Worm (Caenorhabditis elegans) whole organism, L4 larva: ENCODE measurements around the gene sre-27.

ENCODE experiments used
- F49E8.2 ChIP-seq: sonication (generic microtip); optimal IDR thresholded peaks from 2 replicates; lab custom pipeline; 2016; ENCODE audit warnings: missing compliant biosample characterization, mild to moderate bottlenecking, missing genetic modification characterization, borderline replicate concordance
- R02D3.7 ChIP-seq: fragments of 150-350 bp; sonication (generic microtip); optimal IDR thresholded peaks from 3 replicates; lab custom pipeline; 2014; ENCODE audit warnings: missing biosample characterization, missing genetic modification characterization
- Y105C5A.15 ChIP-seq: fragments of 200-800 bp; sonication (Bioruptor generic); IDR thresholded peaks from 2 replicates; pipeline ENCODE4 v1.3.6; 2022; ENCODE audit warnings: missing genetic modification characterization, missing compliant biosample characterization
- Y48G9A.11 ChIP-seq: fragments of 200-800 bp; sonication (Bioruptor generic); IDR thresholded peaks from 2 replicates; pipeline ENCODE4 v1.3.6; 2022; ENCODE audit warnings: missing genetic modification reagents, missing genetic modification characterization, missing compliant biosample characterization
- aha-1 ChIP-seq: fragments of 150-350 bp; peaks from one replicate; lab custom pipeline; 2014; ENCODE audit warnings: missing biosample characterization, missing genetic modification characterization
- arid-1 ChIP-seq: fragments of 200-800 bp; sonication (Bioruptor generic); conservative IDR thresholded peaks from 2 replicates; pipeline ENCODE4 v1.3.6; 2022; ENCODE audit warnings: missing genetic modification reagents, missing genetic modification characterization, missing compliant biosample characterization
- attf-4 ChIP-seq: sonication (generic microtip); optimal IDR thresholded peaks from 3 replicates; lab custom pipeline; 2017; ENCODE audit warnings: missing biosample characterization, missing genetic modification characterization
- ceh-28 ChIP-seq: fragments of 150-350 bp; optimal IDR thresholded peaks from 2 replicates; lab custom pipeline; 2014; ENCODE audit warnings: missing biosample characterization, missing genetic modification reagents, missing genetic modification characterization
- ceh-82 ChIP-seq: sonication (generic microtip); optimal IDR thresholded peaks from 2 replicates; lab custom pipeline; 2017; ENCODE audit warnings: missing biosample characterization, missing genetic modification characterization
- daf-16 ChIP-seq, 3 experiments: sonication (generic microtip); optimal IDR thresholded peaks; 2 replicates each; lab custom pipeline; 2016 to 2017; ENCODE audit warnings: missing genetic modification characterization in 3 of 3, missing genetic modification reagents in 3 of 3, mild to moderate bottlenecking in 2 of 3, missing compliant biosample characterization in 2 of 3, missing biosample characterization in 1 of 3, moderate library complexity in 1 of 3
- daf-19 ChIP-seq: fragments of 200-800 bp; sonication (Bioruptor generic); conservative IDR thresholded peaks from 2 replicates; pipeline ENCODE4 v1.3.6; 2022; ENCODE audit warnings: missing genetic modification characterization, missing compliant biosample characterization
- dmd-6 ChIP-seq: fragments of 200-800 bp; sonication (Bioruptor generic); IDR thresholded peaks from 2 replicates; pipeline ENCODE4 v1.3.6; 2022; ENCODE audit warnings: missing genetic modification reagents, missing genetic modification characterization, missing compliant biosample characterization
- dmd-9 ChIP-seq: fragments of 200-800 bp; sonication (Bioruptor generic); IDR thresholded peaks from 2 replicates; pipeline ENCODE4 v1.3.6; 2022; ENCODE audit warnings: missing genetic modification reagents, missing genetic modification characterization, missing compliant biosample characterization
- dpl-1 ChIP-seq: fragments of 150-350 bp; optimal IDR thresholded peaks from 2 replicates; lab custom pipeline; 2014; ENCODE audit warnings: missing biosample characterization, missing genetic modification reagents, missing genetic modification characterization
- egl-43 ChIP-seq: fragments of 200-800 bp; sonication (Bioruptor generic); IDR thresholded peaks from 2 replicates; pipeline ENCODE4 v1.3.6; 2022; ENCODE audit warnings: missing genetic modification reagents, missing genetic modification characterization, missing compliant biosample characterization
- hlh-30 ChIP-seq: sonication (generic microtip); optimal IDR thresholded peaks from 2 replicates; lab custom pipeline; 2017; ENCODE audit warnings: antibody characterized with exemption, mild to moderate bottlenecking, missing genetic modification characterization, missing compliant biosample characterization; ENCODE audit not compliant: insufficient read depth
- hmg-1.1 ChIP-seq: fragments of 200-800 bp; sonication (Bioruptor generic); IDR thresholded peaks from 2 replicates; pipeline ENCODE4 v1.3.6; 2022; ENCODE audit warnings: missing genetic modification reagents, missing genetic modification characterization, missing compliant biosample characterization
- jun-1 ChIP-seq: fragments of 150-350 bp; optimal IDR thresholded peaks from 2 replicates; lab custom pipeline; 2014; ENCODE audit warnings: missing biosample characterization, missing genetic modification reagents, missing genetic modification characterization
- lin-39 ChIP-seq: fragments of 150-350 bp; optimal IDR thresholded peaks from 2 replicates; lab custom pipeline; 2014; ENCODE audit warnings: missing biosample characterization, missing genetic modification reagents, missing genetic modification characterization
- lsy-2 ChIP-seq, 2 experiments: fragments of 150-350 bp in 1 of 2; sonication (generic microtip) in 1 of 2; optimal IDR thresholded peaks; 2 replicates each; lab custom pipeline; 2014 to 2017; ENCODE audit warnings: missing biosample characterization in 2 of 2, missing genetic modification characterization in 2 of 2
- madf-5 ChIP-seq, 2 experiments: fragments of 200-800 bp; sonication (Bioruptor generic); IDR thresholded peaks; 2 replicates each; pipeline ENCODE4 v1.3.6; 2022; ENCODE audit warnings: missing compliant biosample characterization in 2 of 2, missing genetic modification characterization in 2 of 2
- madf-9 ChIP-seq: fragments of 200-800 bp; sonication (Bioruptor generic); conservative IDR thresholded peaks from 2 replicates; pipeline ENCODE4 v1.3.6; 2022; ENCODE audit warnings: missing genetic modification reagents, missing genetic modification characterization, missing compliant biosample characterization
- mdl-1 ChIP-seq, 2 experiments: fragments of 150-350 bp in 1 of 2; sonication (generic microtip) in 1 of 2; optimal IDR thresholded peaks; 2 replicates each; lab custom pipeline; 2014 to 2017; ENCODE audit warnings: missing biosample characterization in 2 of 2, missing genetic modification characterization in 2 of 2
- mep-1 ChIP-seq: fragments of 150-350 bp; sonication (generic microtip); optimal IDR thresholded peaks from 3 replicates; lab custom pipeline; 2014; ENCODE audit warnings: missing biosample characterization, missing genetic modification characterization
- mes-2 ChIP-seq: sonication (generic microtip); optimal IDR thresholded peaks from 2 replicates; lab custom pipeline; 2016; ENCODE audit warnings: missing genotype, mild to moderate bottlenecking, missing genetic modification characterization, missing compliant biosample characterization; ENCODE audit not compliant: poor library complexity, severe bottlenecking
- nhr-11 ChIP-seq: fragments of 150-350 bp; optimal IDR thresholded peaks from 2 replicates; lab custom pipeline; 2014; ENCODE audit warnings: missing biosample characterization, missing genetic modification characterization
- nhr-237 ChIP-seq: sonication (generic microtip); optimal IDR thresholded peaks from 2 replicates; lab custom pipeline; 2017; ENCODE audit warnings: missing biosample characterization, missing genetic modification characterization
- nhr-25 ChIP-seq: sonication (generic microtip); optimal IDR thresholded peaks from 2 replicates; lab custom pipeline; 2017; ENCODE audit warnings: missing genetic modification characterization, mild to moderate bottlenecking, missing compliant biosample characterization, antibody characterized with exemption, moderate library complexity, borderline replicate concordance; ENCODE audit not compliant: insufficient read depth
- nhr-42 ChIP-seq: fragments of 200-800 bp; sonication (Bioruptor generic); IDR thresholded peaks from 2 replicates; pipeline ENCODE4 v1.3.6; 2022; ENCODE audit warnings: missing genetic modification characterization, missing compliant biosample characterization
- nhr-6 ChIP-seq: fragments of 150-350 bp; optimal IDR thresholded peaks from 2 replicates; lab custom pipeline; 2014; ENCODE audit warnings: missing biosample characterization, missing genetic modification characterization
- nhr-77 ChIP-seq: fragments of 150-350 bp; optimal IDR thresholded peaks from 2 replicates; lab custom pipeline; 2014; ENCODE audit warnings: missing biosample characterization, missing genetic modification characterization
- pha-4 ChIP-seq, 2 experiments: fragments of 150-350 bp in 1 of 2; fragments of 200-800 bp in 1 of 2; sonication (Bioruptor generic) in 1 of 2; IDR thresholded peaks in 1 of 2; optimal IDR thresholded peaks in 1 of 2; 2 replicates each; pipeline versions ENCODE4 v1.3.6 to Lab custom; 2014 to 2022; ENCODE audit warnings: missing genetic modification characterization in 2 of 2, missing genetic modification reagents in 2 of 2, missing biosample characterization in 1 of 2, missing compliant biosample characterization in 1 of 2
- rbr-2 ChIP-seq: sonication (generic microtip); optimal IDR thresholded peaks from 2 replicates; lab custom pipeline; 2016; ENCODE audit warnings: missing genotype, missing genetic modification characterization, missing compliant biosample characterization
- set-16 ChIP-seq: fragments of 200-800 bp; sonication (Bioruptor generic); IDR thresholded peaks from 2 replicates; pipeline ENCODE4 v1.3.6; 2022; ENCODE audit warnings: missing genetic modification reagents, missing genetic modification characterization, missing compliant biosample characterization
- unc-130 ChIP-seq: sonication (generic microtip); optimal IDR thresholded peaks from 2 replicates; lab custom pipeline; 2016; ENCODE audit warnings: missing genetic modification reagents, missing genetic modification characterization, missing compliant biosample characterization
- vab-7 ChIP-seq: fragments of 200-800 bp; sonication (Bioruptor generic); IDR thresholded peaks from 2 replicates; pipeline ENCODE4 v1.3.6; 2022; ENCODE audit warnings: missing genetic modification reagents, missing genetic modification characterization, missing compliant biosample characterization
- zfp-2 ChIP-seq: sonication (generic microtip); optimal IDR thresholded peaks from 2 replicates; lab custom pipeline; 2016; ENCODE audit warnings: mild to moderate bottlenecking, missing genetic modification characterization, missing compliant biosample characterization
- zip-11 ChIP-seq: fragments of 200-800 bp; sonication (Bioruptor generic); IDR thresholded peaks from 2 replicates; pipeline ENCODE4 v1.3.6; 2022; ENCODE audit warnings: missing genetic modification characterization, missing compliant biosample characterization

sre-27 gene

ce11 chrII:12382625-12383562 lies 34.5 kb downstream of the sre-27 start, which contains the start of gene btb-14 (continued):
- TF ChIP-seq madf-5 (GFP tag; IDR thresholded peaks at IDR 0.05; lab: Robert Waterston, UW) (no peak), zip-11 (no peak), hmg-1.1 (peak; percentile 64; the same call in 1 of the 2 replicates), nhr-237 (no peak), aha-1 (no peak), rbr-2 (peak; percentile 24), zfp-2 (tag; lab: Kevin White, UChicago) (no peak), dmd-6 (GFP tag; lab: Robert Waterston, UW) (peak; percentile 12; the same call in 1 of the 2 replicates), mdl-1 (tag; optimal IDR thresholded peaks at IDR 0.05; lab: Kevin White, UChicago) (peak in 1 of 2 experiments; percentile 21), nhr-25 (tag; lab: Kevin White, UChicago) (no peak), set-16 (GFP tag; lab: Robert Waterston, UW) (peak; percentile 46; the same call in 1 of the 2 replicates), madf-9 (GFP tag; lab: Robert Waterston, UW) (no peak), unc-130 (GFP tag; lab: Kevin White, UChicago) (no peak), vab-7 (no peak), Y48G9A.11 (GFP tag; lab: Robert Waterston, UW) (no peak), lsy-2 (tag; optimal IDR thresholded peaks at IDR 0.05; lab: Kevin White, UChicago) (peak in 1 of 2 experiments; percentile 60), lin-39 (no peak), ceh-82 (tag; lab: Kevin White, UChicago) (no peak), egl-43 (0 out of 2 replicates have a peak, but pooled peaks have one; percentile 44)

- no peak for TF ChIP-seq jun-1 (tag; lab: Kevin White, UChicago)
- TF ChIP-seq zfp-2 (tag; lab: Kevin White, UChicago), result no peak
- no peak for TF ChIP-seq attf-4 (tag; lab: Kevin White, UChicago)
- TF ChIP-seq F49E8.2, result no peak
- no peak for TF ChIP-seq pha-4 (GFP tag; IDR thresholded peaks at IDR 0.05; lab: Robert Waterston, UW)
- no peak for TF ChIP-seq pha-4 (tag; optimal IDR thresholded peaks at IDR 0.05; lab: Kevin White, UChicago)
- TF ChIP-seq arid-1 (GFP tag; lab: Robert Waterston, UW), result no peak
- no peak for TF ChIP-seq Y105C5A.15 (GFP tag; lab: Robert Waterston, UW)
- no peak for TF ChIP-seq mdl-1 (tag; optimal IDR thresholded peaks at IDR 0.05; lab: Kevin White, UChicago)
These were observed 36.5 kb downstream of the sre-27 start for ce11 chrII:12380888-12381287.

ce11 chrII:12379430-12379829 lies 38.0 kb downstream of the sre-27 start, which contains the start of gene marc-5:
marc-5 (minus strand) TSS chrII:12379530.
- TF ChIP-seq rbr-2 (no peak), nhr-77 (tag; lab: Kevin White, UChicago) (no peak), attf-4 (tag; lab: Kevin White, UChicago) (no peak), R02D3.7 (tag; lab: Kevin White, UChicago) (no peak), dmd-9 (GFP tag; lab: Robert Waterston, UW) (no peak), daf-19 (GFP tag; lab: Robert Waterston, UW) (no peak), ceh-28 (no peak)

- TF ChIP-seq lsy-2 (tag; optimal IDR thresholded peaks at IDR 0.05; lab: Kevin White, UChicago) (peak in 1 of 2 experiments; percentile 8), mep-1 (tag; lab: Kevin White, UChicago) (peak; percentile 35), nhr-42 (GFP tag; lab: Robert Waterston, UW) (no peak), arid-1 (GFP tag; lab: Robert Waterston, UW) (no peak), nhr-6 (peak; percentile 35), mes-2 (tag; lab: Kevin White, UChicago) (peak; percentile 33), mdl-1 (tag; optimal IDR thresholded peaks at IDR 0.05; lab: Kevin White, UChicago) (peak in 1 of 2 experiments; percentile 23), daf-19 (GFP tag; lab: Robert Waterston, UW) (no peak), dpl-1 (GFP tag; lab: Kevin White, UChicago) (no peak), hlh-30 (tag; lab: Kevin White, UChicago) (peak; percentile 53), nhr-11 (tag; lab: Kevin White, UChicago) (peak; percentile 18), daf-16 (GFP tag; optimal IDR thresholded peaks at IDR 0.05; lab: Kevin White, UChicago) (peak in 1 of 2 experiments; percentile 65), daf-16 (tag; optimal IDR thresholded peaks at IDR 0.05; lab: Kevin White, UChicago) (peak; percentile 66), rbr-2 (peak; percentile 42)
- TF ChIP-seq, all 104 proteins: peak for 9
These were observed 38.6 kb downstream of the sre-27 start for ce11 chrII:12378793-12379192.
